Worm (Caenorhabditis elegans) whole organism, mixed stage, embryonic: ENCODE results near the gene T25D1.2.

Experiments
- M03D4.4 ChIP-seq: sonication (generic microtip); optimal IDR thresholded peaks from 2 replicates; lab custom pipeline; 2017; ENCODE audit warnings: mild to moderate bottlenecking, missing genetic modification characterization, missing compliant biosample characterization
- bed-3 ChIP-seq: fragments of 200-800 bp; sonication (Bioruptor generic); optimal IDR thresholded peaks from 3 replicates; lab custom pipeline; 2018; ENCODE audit warnings: mild to moderate bottlenecking, missing genetic modification characterization, moderate library complexity, missing compliant biosample characterization
- blmp-1 ChIP-seq: fragments of 150-350 bp; optimal IDR thresholded peaks from 2 replicates; lab custom pipeline; 2014; ENCODE audit warnings: missing biosample characterization, missing genetic modification characterization
- ceh-39 ChIP-seq: fragments of 150-350 bp; optimal IDR thresholded peaks from 2 replicates; lab custom pipeline; 2014; ENCODE audit warnings: missing biosample characterization, missing genetic modification characterization
- ceh-43 ChIP-seq: fragments of 200-800 bp; sonication (Bioruptor generic); optimal IDR thresholded peaks from 2 replicates; lab custom pipeline; 2018; ENCODE audit warnings: mild to moderate bottlenecking, missing genetic modification characterization, moderate library complexity, missing compliant biosample characterization
- ceh-83 ChIP-seq: fragments of 200-800 bp; sonication (Bioruptor generic); optimal IDR thresholded peaks from 2 replicates; lab custom pipeline; 2018; ENCODE audit warnings: mild to moderate bottlenecking, missing genetic modification characterization, missing compliant biosample characterization
- ces-1 ChIP-seq: fragments of 150-350 bp; optimal IDR thresholded peaks from 2 replicates; lab custom pipeline; 2014; ENCODE audit warnings: missing biosample characterization, missing genetic modification reagents, missing genetic modification characterization
- cnd-1 ChIP-seq: fragments of 200-800 bp; sonication (Bioruptor generic); optimal IDR thresholded peaks from 2 replicates; lab custom pipeline; 2018; ENCODE audit warnings: mild to moderate bottlenecking, missing genetic modification characterization, missing compliant biosample characterization
- drap-1 ChIP-seq: fragments of 200-800 bp; sonication (Bioruptor generic); optimal IDR thresholded peaks from 3 replicates; lab custom pipeline; 2018; ENCODE audit warnings: mild to moderate bottlenecking, missing genetic modification characterization, missing compliant biosample characterization
- elt-1 ChIP-seq: sonication (generic microtip); optimal IDR thresholded peaks from 2 replicates; lab custom pipeline; 2017; ENCODE audit warnings: missing genetic modification characterization, mild to moderate bottlenecking, missing compliant biosample characterization, antibody characterized with exemption, moderate library complexity, borderline replicate concordance; ENCODE audit not compliant: insufficient read depth
- elt-3 ChIP-seq: fragments of 150-350 bp; optimal IDR thresholded peaks from 2 replicates; lab custom pipeline; 2014; ENCODE audit warnings: missing biosample characterization, missing genetic modification characterization
- flh-1 ChIP-seq: fragments of 200-800 bp; sonication (Bioruptor generic); optimal IDR thresholded peaks from 2 replicates; lab custom pipeline; 2018; ENCODE audit warnings: mild to moderate bottlenecking, missing genetic modification characterization, moderate library complexity, missing compliant biosample characterization
- ham-2 ChIP-seq: fragments of 200-800 bp; sonication (Bioruptor generic); optimal IDR thresholded peaks from 2 replicates; lab custom pipeline; 2018; ENCODE audit warnings: mild to moderate bottlenecking, missing genetic modification characterization, missing compliant biosample characterization
- hlh-1 ChIP-seq: fragments of 150-350 bp; optimal IDR thresholded peaks from 2 replicates; lab custom pipeline; 2014; ENCODE audit warnings: missing biosample characterization, missing genetic modification reagents, missing genetic modification characterization
- lin-13 ChIP-seq: fragments of 150-350 bp; optimal IDR thresholded peaks from 2 replicates; lab custom pipeline; 2014; ENCODE audit warnings: missing biosample characterization, missing genetic modification characterization
- lin-32 ChIP-seq: fragments of 200-800 bp; sonication (Bioruptor generic); optimal IDR thresholded peaks from 2 replicates; lab custom pipeline; 2018; ENCODE audit warnings: mild to moderate bottlenecking, missing genetic modification characterization, missing compliant biosample characterization
- lsy-2 ChIP-seq: fragments of 150-350 bp; optimal IDR thresholded peaks from 2 replicates; lab custom pipeline; 2014; ENCODE audit warnings: missing biosample characterization, missing genetic modification characterization
- mab-5 ChIP-seq: fragments of 150-350 bp; optimal IDR thresholded peaks from 2 replicates; lab custom pipeline; 2014; ENCODE audit warnings: missing biosample characterization, missing genetic modification characterization
- mep-1 ChIP-seq: fragments of 150-350 bp; optimal IDR thresholded peaks from 2 replicates; lab custom pipeline; 2017; ENCODE audit warnings: missing biosample characterization, missing genetic modification reagents, missing genetic modification characterization, inconsistent platforms
- mls-2 ChIP-seq: sonication (generic microtip); optimal IDR thresholded peaks from 2 replicates; lab custom pipeline; 2016; ENCODE audit warnings: mild to moderate bottlenecking, missing genetic modification characterization, moderate library complexity, missing compliant biosample characterization
- nhr-12 ChIP-seq: fragments of 150-350 bp; optimal IDR thresholded peaks from 2 replicates; lab custom pipeline; 2014; ENCODE audit warnings: missing biosample characterization, missing genetic modification characterization
- nhr-2 ChIP-seq: fragments of 150-350 bp; optimal IDR thresholded peaks from 2 replicates; lab custom pipeline; 2014; ENCODE audit warnings: missing biosample characterization, missing genetic modification characterization
- nhr-237 ChIP-seq: fragments of 150-350 bp; optimal IDR thresholded peaks from 2 replicates; lab custom pipeline; 2014; ENCODE audit warnings: missing biosample characterization, missing genetic modification characterization
- nhr-28 ChIP-seq: fragments of 150-350 bp; optimal IDR thresholded peaks from 2 replicates; lab custom pipeline; 2014; ENCODE audit warnings: missing biosample characterization, missing genetic modification characterization
- nhr-76 ChIP-seq: sonication (generic microtip); optimal IDR thresholded peaks from 2 replicates; lab custom pipeline; 2017; ENCODE audit warnings: missing biosample characterization, missing genetic modification characterization
- pha-4 ChIP-seq: fragments of 150-350 bp; optimal IDR thresholded peaks from 2 replicates; lab custom pipeline; 2018; ENCODE audit warnings: missing biosample characterization, missing genetic modification reagents, missing genetic modification characterization
- sem-2 ChIP-seq: fragments of 200-800 bp; sonication (Bioruptor generic); optimal IDR thresholded peaks from 2 replicates; lab custom pipeline; 2018; ENCODE audit warnings: mild to moderate bottlenecking, missing genetic modification characterization, missing compliant biosample characterization
- snpc-4 ChIP-seq: fragments of 150-350 bp; optimal IDR thresholded peaks from 2 replicates; lab custom pipeline; 2014; ENCODE audit warnings: missing biosample characterization, missing genetic modification characterization
- sptf-1 ChIP-seq: sonication (generic microtip); optimal IDR thresholded peaks from 2 replicates; lab custom pipeline; 2017; ENCODE audit warnings: mild to moderate bottlenecking, missing genetic modification characterization, moderate library complexity, missing compliant biosample characterization
- tbx-8 ChIP-seq: fragments of 200-800 bp; sonication (Bioruptor generic); optimal IDR thresholded peaks from 2 replicates; lab custom pipeline; 2018; ENCODE audit warnings: mild to moderate bottlenecking, missing genetic modification characterization, moderate library complexity, missing compliant biosample characterization
- unc-120 ChIP-seq: sonication (generic microtip); optimal IDR thresholded peaks from 2 replicates; lab custom pipeline; 2017; ENCODE audit warnings: missing genetic modification characterization, missing compliant biosample characterization; ENCODE audit not compliant: poor library complexity, severe bottlenecking
- unc-39 ChIP-seq: fragments of 150-350 bp; optimal IDR thresholded peaks from 2 replicates; lab custom pipeline; 2014; ENCODE audit warnings: missing biosample characterization, missing genetic modification characterization
- unc-62 ChIP-seq: fragments of 150-350 bp; optimal IDR thresholded peaks from 2 replicates; lab custom pipeline; 2014; ENCODE audit warnings: missing biosample characterization, missing genetic modification reagents, missing genetic modification characterization
- zip-8 ChIP-seq: fragments of 150-350 bp; optimal IDR thresholded peaks from 2 replicates; lab custom pipeline; 2014; ENCODE audit warnings: missing biosample characterization, missing genetic modification characterization
- ztf-11 ChIP-seq: fragments of 150-350 bp; optimal IDR thresholded peaks from 2 replicates; lab custom pipeline; 2014; ENCODE audit warnings: missing biosample characterization, missing genetic modification characterization

T25D1.2 gene

DNA sequence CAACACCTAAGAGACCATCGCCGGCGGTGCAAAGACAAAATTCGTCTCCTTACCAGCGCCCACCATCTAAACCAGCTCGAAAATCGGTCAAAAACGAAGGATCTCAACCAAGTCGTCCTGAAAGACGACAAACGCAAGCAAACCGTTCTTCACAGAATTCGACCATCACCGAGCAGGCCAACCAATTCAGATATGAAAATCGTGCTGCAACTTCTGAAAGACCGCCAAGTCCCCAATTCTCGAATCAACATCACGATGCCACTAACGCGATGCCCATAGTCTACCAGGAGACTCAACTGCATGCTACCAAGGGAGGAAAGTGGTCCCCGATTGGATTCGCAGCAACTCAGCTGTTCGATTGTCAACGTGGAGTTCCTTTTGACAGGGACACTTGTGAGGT is 4.2 kb downstream of the T25D1.2 start, which contains the start of gene T25D1.1:
Gene T25D1.1, plus strand, starts transcription at position 301 of the 400 bp plus-strand sequence.
- no peak for TF ChIP-seq sem-2
- no peak for TF ChIP-seq sptf-1 (tag; lab: Kevin White, UChicago)
- TF ChIP-seq snpc-4 (tag; lab: Kevin White, UChicago) = no peak

DNA sequence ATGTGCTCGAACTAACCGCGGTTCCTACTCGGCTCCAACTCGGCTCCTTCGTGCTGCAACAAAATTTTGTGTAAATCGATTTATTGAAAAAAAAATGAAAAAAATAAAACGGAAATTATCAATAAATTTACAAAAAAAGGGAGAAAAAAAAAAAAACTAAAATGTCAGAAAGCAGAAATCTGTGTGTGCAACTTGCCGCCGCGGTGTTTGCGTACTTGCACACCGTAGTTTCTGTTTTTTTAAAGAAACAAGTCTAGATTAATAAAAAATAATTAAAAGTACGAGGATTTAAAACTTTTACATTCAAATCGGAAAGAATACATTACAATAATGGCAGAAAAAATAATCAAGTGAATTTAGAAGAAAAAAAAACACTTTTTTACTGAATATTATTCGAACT is 6.4 kb downstream of the T25D1.2 start:
- TF ChIP-seq lsy-2 (tag; lab: Kevin White, UChicago) (peak; percentile 27), M03D4.4 (tag; lab: Kevin White, UChicago) (no peak)
- TF ChIP-seq, all 35 proteins: peak for 1

DNA sequence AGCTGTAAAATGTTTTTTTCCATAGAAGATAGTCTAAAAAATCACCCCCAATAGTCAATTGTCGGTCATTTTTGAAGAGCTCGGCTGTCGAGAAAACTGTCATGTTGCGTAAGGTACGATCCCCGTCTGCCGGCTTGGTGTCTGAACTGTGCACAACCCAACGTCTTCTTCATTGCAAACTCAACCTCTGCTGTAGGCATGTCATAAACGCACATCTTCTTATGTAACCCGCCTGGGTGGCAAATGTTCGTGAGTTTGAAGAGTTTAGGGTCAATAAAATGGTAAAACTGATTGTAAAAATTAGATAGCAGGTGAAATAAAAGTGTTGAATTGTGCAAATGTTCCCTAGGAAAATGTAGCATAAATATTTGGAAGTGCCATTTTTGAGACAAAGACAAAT is 8.9 kb downstream of the T25D1.2 start:
- TF ChIP-seq elt-3 (tag; lab: Kevin White, UChicago) = no peak
- peak; percentile 69 for TF ChIP-seq nhr-2 (tag; lab: Kevin White, UChicago)
- TF ChIP-seq zip-8 = no peak
- no peak for TF ChIP-seq sem-2
- TF ChIP-seq, all 35 proteins: peak for 1

DNA sequence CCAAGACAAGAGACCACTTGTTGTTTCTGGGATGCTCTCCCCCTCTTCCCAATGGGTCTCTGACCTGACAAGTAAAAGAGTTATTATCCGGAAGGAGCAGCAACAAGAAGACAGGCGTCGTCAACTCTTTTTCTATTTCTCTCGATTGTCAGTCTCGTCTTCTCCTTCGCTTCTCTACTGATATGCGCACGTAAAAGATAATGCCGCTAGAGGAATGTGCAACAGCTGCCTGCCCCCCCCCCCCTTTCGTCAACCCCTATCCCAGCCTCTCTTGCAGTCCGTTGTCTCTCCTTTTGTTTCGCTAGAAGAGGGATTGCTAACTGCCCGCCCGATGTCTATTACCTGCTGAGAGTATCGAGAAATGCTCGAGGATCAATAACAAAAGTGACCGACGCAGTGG is 10.3 kb downstream of the T25D1.2 start:
- TF ChIP-seq drap-1 (GFP tag; lab: Kevin White, UChicago) (no peak), ceh-83 (GFP tag; lab: Kevin White, UChicago) (no peak), bed-3 (GFP tag; lab: Kevin White, UChicago) (no peak), mep-1 (tag; lab: Kevin White, UChicago) (no peak), nhr-237 (tag; lab: Kevin White, UChicago) (no peak), nhr-2 (tag; lab: Kevin White, UChicago) (no peak), unc-62 (peak; percentile 89), cnd-1 (peak; percentile 24), mab-5 (no peak), unc-39 (tag; lab: Kevin White, UChicago) (no peak), M03D4.4 (tag; lab: Kevin White, UChicago) (peak; percentile 72), snpc-4 (tag; lab: Kevin White, UChicago) (no peak), elt-1 (tag; lab: Kevin White, UChicago) (no peak), flh-1 (GFP tag; lab: Kevin White, UChicago) (no peak), elt-3 (tag; lab: Kevin White, UChicago) (no peak), ham-2 (GFP tag; lab: Kevin White, UChicago) (no peak), ztf-11 (tag; lab: Kevin White, UChicago) (no peak), ceh-39 (tag; lab: Kevin White, UChicago) (no peak), nhr-76 (no peak), zip-8 (no peak), blmp-1 (tag; lab: Kevin White, UChicago) (no peak), lsy-2 (tag; lab: Kevin White, UChicago) (peak; percentile 11), nhr-28 (no peak), pha-4 (tag; lab: Kevin White, UChicago) (no peak), lin-13 (no peak), nhr-12 (tag; lab: Kevin White, UChicago) (no peak), sem-2 (no peak), lin-32 (GFP tag; lab: Kevin White, UChicago) (no peak), mls-2 (tag; lab: Kevin White, UChicago) (no peak), tbx-8 (GFP tag; lab: Kevin White, UChicago) (no peak), ces-1 (no peak), hlh-1 (tag; lab: Kevin White, UChicago) (peak; percentile 97), ceh-43 (no peak), sptf-1 (tag; lab: Kevin White, UChicago) (no peak), unc-120 (tag; lab: Kevin White, UChicago) (peak; percentile 100)

DNA sequence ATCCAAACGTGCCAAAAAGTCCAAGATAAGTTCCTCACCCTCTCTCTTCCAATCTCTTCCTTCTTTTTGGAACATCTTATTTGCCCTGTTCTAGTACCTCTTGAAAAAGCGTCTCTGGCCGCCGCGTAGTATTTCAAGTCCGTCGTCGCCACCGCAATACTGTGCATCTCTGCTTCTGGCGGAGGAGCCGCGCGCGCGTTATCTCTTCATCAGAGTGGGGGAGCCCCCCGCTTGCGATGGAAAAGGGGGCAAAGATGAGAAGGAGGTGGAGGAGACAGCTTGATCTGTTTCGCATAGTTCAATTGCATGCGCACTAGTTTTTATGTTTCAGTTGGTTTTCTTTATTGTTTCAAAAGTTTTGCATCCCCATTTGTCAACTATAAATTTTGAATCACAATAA is 12.4 kb downstream of the T25D1.2 start:
- no peak for TF ChIP-seq unc-62
- peak; percentile 30 for TF ChIP-seq M03D4.4 (tag; lab: Kevin White, UChicago)
